Fruit fly (Drosophila melanogaster) whole organism, wandering third instar larva: ENCODE measurements around the gene Elys.

Experiments
- Abd-B ChIP-seq: fragments of >200 bp; optimal IDR thresholded peaks from 2 replicates; lab custom pipeline; 2017; ENCODE audit warnings: missing biosample characterization, missing genetic modification characterization
- CG32264 ChIP-seq: fragments of 200-800 bp; sonication (Bioruptor generic); optimal IDR thresholded peaks from 2 replicates; lab custom pipeline; 2016; ENCODE audit warnings: missing biosample characterization, missing genetic modification characterization
- CG9705 ChIP-seq: fragments of 200-800 bp; sonication (Bioruptor generic); optimal IDR thresholded peaks from 2 replicates; lab custom pipeline; 2018; ENCODE audit warnings: missing biosample characterization, mild to moderate bottlenecking, missing genetic modification characterization
- CrebA ChIP-seq: fragments of 200-800 bp; sonication (Bioruptor generic); optimal IDR thresholded peaks from 2 replicates; lab custom pipeline; 2016; ENCODE audit warnings: missing biosample characterization, mild to moderate bottlenecking, missing genetic modification characterization, borderline replicate concordance
- Dfd ChIP-seq: fragments of >200 bp; optimal IDR thresholded peaks from 2 replicates; lab custom pipeline; 2017; ENCODE audit warnings: missing biosample characterization, missing genetic modification characterization
- Dif ChIP-seq: fragments of 200-275, 200-300 bp; sonication (Bioruptor generic); optimal IDR thresholded peaks from 2 replicates; lab custom pipeline; 2018; ENCODE audit warnings: missing biosample characterization, missing genetic modification characterization; ENCODE audit not compliant: partially characterized antibody
- GATAd ChIP-seq: sonication (Bioruptor generic); optimal IDR thresholded peaks from 2 replicates; lab custom pipeline; 2016; ENCODE audit warnings: missing biosample characterization, missing genetic modification characterization
- HLH106 ChIP-seq: fragments of 200-800 bp; optimal IDR thresholded peaks from 3 replicates; lab custom pipeline; 2019; ENCODE audit warnings: missing biosample characterization, mild to moderate bottlenecking, missing genetic modification characterization, moderate library complexity
- Hnf4 ChIP-seq: fragments of 200-800 bp; sonication (Bioruptor generic); optimal IDR thresholded peaks from 2 replicates; lab custom pipeline; 2016; ENCODE audit warnings: missing biosample characterization, mild to moderate bottlenecking, missing genetic modification characterization
- Hr78 ChIP-seq: fragments of >200 bp; optimal IDR thresholded peaks from 2 replicates; lab custom pipeline; 2017; ENCODE audit warnings: missing biosample characterization, missing genetic modification characterization
- Hr83 ChIP-seq: fragments of 200-300 bp; sonication (Bioruptor generic); optimal IDR thresholded peaks from 2 replicates; lab custom pipeline; 2016; ENCODE audit warnings: missing biosample characterization, mild to moderate bottlenecking, missing genetic modification characterization, moderate library complexity; ENCODE audit not compliant: poor library complexity, severe bottlenecking
- Jra ChIP-seq: sonication (Bioruptor generic); optimal IDR thresholded peaks from 2 replicates; lab custom pipeline; 2016; ENCODE audit warnings: missing biosample characterization, missing genetic modification characterization
- Mio ChIP-seq: sonication (Bioruptor generic); optimal IDR thresholded peaks from 2 replicates; lab custom pipeline; 2016; ENCODE audit warnings: missing biosample characterization, missing genetic modification characterization
- Myc ChIP-seq: fragments of >200 bp; optimal IDR thresholded peaks from 2 replicates; lab custom pipeline; 2017
- N ChIP-seq: fragments of >200 bp; optimal IDR thresholded peaks from 2 replicates; lab custom pipeline; 2018; ENCODE audit warnings: missing biosample characterization, missing external identifiers, missing genetic modification characterization
- OdsH ChIP-seq: fragments of 200-800 bp; sonication (Bioruptor generic); optimal IDR thresholded peaks from 2 replicates; lab custom pipeline; 2016; ENCODE audit warnings: missing biosample characterization, mild to moderate bottlenecking, missing genetic modification characterization
- Rel ChIP-seq, 2 experiments: fragments of 200-800 bp; sonication (Bioruptor generic) in 1 of 2; optimal IDR thresholded peaks; 2 replicates in 1 of 2; 3 replicates in 1 of 2; lab custom pipeline; 2016 to 2019; ENCODE audit warnings: mild to moderate bottlenecking in 2 of 2, missing biosample characterization in 2 of 2, missing genetic modification characterization in 2 of 2, moderate library complexity in 1 of 2
- Sp1 ChIP-seq: fragments of 200-800 bp; sonication (Bioruptor generic); optimal IDR thresholded peaks from 3 replicates; lab custom pipeline; 2019; ENCODE audit warnings: missing biosample characterization, mild to moderate bottlenecking, missing genetic modification characterization, moderate library complexity
- Vsx2 ChIP-seq: fragments of 200-300, 225-300 bp; sonication (Bioruptor generic); optimal IDR thresholded peaks from 2 replicates; lab custom pipeline; 2018; ENCODE audit warnings: missing biosample characterization, missing genetic modification characterization; ENCODE audit not compliant: partially characterized antibody
- br ChIP-seq: fragments of 200-800 bp; sonication (Bioruptor generic); optimal IDR thresholded peaks from 2 replicates; lab custom pipeline; 2016; ENCODE audit warnings: missing biosample characterization, missing genetic modification characterization
- brk ChIP-seq: fragments of 200-800 bp; sonication (Bioruptor generic); optimal IDR thresholded peaks from 2 replicates; lab custom pipeline; 2016; ENCODE audit warnings: missing biosample characterization, mild to moderate bottlenecking, missing genetic modification characterization
- dl ChIP-seq, 2 experiments: fragments of 175-275, 200-275 bp in 1 of 2; fragments of 200-275 bp in 1 of 2; sonication (Bioruptor generic); optimal IDR thresholded peaks; lab custom pipeline; 2018; ENCODE audit warnings: mild to moderate bottlenecking in 2 of 2, missing biosample characterization in 2 of 2, missing genetic modification characterization in 2 of 2, moderate library complexity in 2 of 2; ENCODE audit not compliant: partially characterized antibody in 2 of 2, insufficient read depth in 1 of 2
- dmrt93B ChIP-seq: fragments of 200-800 bp; sonication (Bioruptor generic); optimal IDR thresholded peaks from 2 replicates; lab custom pipeline; 2018; ENCODE audit warnings: missing biosample characterization, mild to moderate bottlenecking, missing genetic modification characterization
- dsf ChIP-seq: sonication (Bioruptor generic); optimal IDR thresholded peaks from 2 replicates; lab custom pipeline; 2016; ENCODE audit warnings: missing biosample characterization, missing genetic modification characterization, borderline replicate concordance
- ey ChIP-seq: fragments of 200-800 bp; sonication (Bioruptor generic); optimal IDR thresholded peaks from 2 replicates; lab custom pipeline; 2016; ENCODE audit warnings: missing biosample characterization, missing genetic modification characterization
- foxo ChIP-seq, 2 experiments: fragments of 200-800 bp; sonication (Bioruptor generic); optimal IDR thresholded peaks; 2 replicates in 1 of 2; 3 replicates in 1 of 2; lab custom pipeline; 2016 to 2017; ENCODE audit warnings: missing biosample characterization in 2 of 2, missing genetic modification characterization in 2 of 2
- fru ChIP-seq: fragments of 200-800 bp; sonication (Bioruptor generic); optimal IDR thresholded peaks from 3 replicates; lab custom pipeline; 2016; ENCODE audit warnings: missing biosample characterization, mild to moderate bottlenecking, missing genetic modification characterization
- h ChIP-seq: fragments of 200-800 bp; sonication (Bioruptor generic); optimal IDR thresholded peaks from 3 replicates; lab custom pipeline; 2016; ENCODE audit warnings: missing biosample characterization, mild to moderate bottlenecking, missing genetic modification characterization
- jim ChIP-seq: fragments of 175-275, 200-325 bp; sonication (Bioruptor generic); optimal IDR thresholded peaks from 2 replicates; lab custom pipeline; 2016; ENCODE audit warnings: missing biosample characterization, mild to moderate bottlenecking, missing genetic modification characterization
- lola ChIP-seq: fragments of >200 bp; optimal IDR thresholded peaks from 2 replicates; lab custom pipeline; 2017; ENCODE audit warnings: missing biosample characterization, missing genetic modification characterization
- pan ChIP-seq: fragments of >200 bp; optimal IDR thresholded peaks from 2 replicates; lab custom pipeline; 2017
- psq ChIP-seq: fragments of 200-800 bp; sonication (Bioruptor generic); optimal IDR thresholded peaks from 3 replicates; lab custom pipeline; 2017; ENCODE audit warnings: missing biosample characterization, mild to moderate bottlenecking, missing genetic modification characterization, moderate library complexity
- rgr ChIP-seq: fragments of 200-800 bp; sonication (Bioruptor generic); optimal IDR thresholded peaks from 3 replicates; lab custom pipeline; 2016; ENCODE audit warnings: missing biosample characterization, mild to moderate bottlenecking, missing genetic modification characterization
- sage ChIP-seq: fragments of 200-800 bp; sonication (Bioruptor generic); optimal IDR thresholded peaks from 2 replicates; lab custom pipeline; 2016; ENCODE audit warnings: missing biosample characterization, mild to moderate bottlenecking, missing genetic modification characterization
- sv ChIP-seq: fragments of 200-800 bp; sonication (Bioruptor generic); optimal IDR thresholded peaks from 3 replicates; lab custom pipeline; 2016; ENCODE audit warnings: missing biosample characterization, missing genetic modification characterization
- tai ChIP-seq: sonication (Bioruptor generic); optimal IDR thresholded peaks from 2 replicates; lab custom pipeline; 2016; ENCODE audit warnings: missing biosample characterization, missing genetic modification characterization
- usp ChIP-seq: fragments of >200 bp; optimal IDR thresholded peaks from 2 replicates; lab custom pipeline; 2017; ENCODE audit warnings: missing biosample characterization, missing genetic modification characterization
- woc ChIP-seq: sonication (Bioruptor generic); optimal IDR thresholded peaks from 2 replicates; lab custom pipeline; 2016; ENCODE audit warnings: missing biosample characterization, mild to moderate bottlenecking, missing genetic modification characterization

Gene Elys

DNA sequence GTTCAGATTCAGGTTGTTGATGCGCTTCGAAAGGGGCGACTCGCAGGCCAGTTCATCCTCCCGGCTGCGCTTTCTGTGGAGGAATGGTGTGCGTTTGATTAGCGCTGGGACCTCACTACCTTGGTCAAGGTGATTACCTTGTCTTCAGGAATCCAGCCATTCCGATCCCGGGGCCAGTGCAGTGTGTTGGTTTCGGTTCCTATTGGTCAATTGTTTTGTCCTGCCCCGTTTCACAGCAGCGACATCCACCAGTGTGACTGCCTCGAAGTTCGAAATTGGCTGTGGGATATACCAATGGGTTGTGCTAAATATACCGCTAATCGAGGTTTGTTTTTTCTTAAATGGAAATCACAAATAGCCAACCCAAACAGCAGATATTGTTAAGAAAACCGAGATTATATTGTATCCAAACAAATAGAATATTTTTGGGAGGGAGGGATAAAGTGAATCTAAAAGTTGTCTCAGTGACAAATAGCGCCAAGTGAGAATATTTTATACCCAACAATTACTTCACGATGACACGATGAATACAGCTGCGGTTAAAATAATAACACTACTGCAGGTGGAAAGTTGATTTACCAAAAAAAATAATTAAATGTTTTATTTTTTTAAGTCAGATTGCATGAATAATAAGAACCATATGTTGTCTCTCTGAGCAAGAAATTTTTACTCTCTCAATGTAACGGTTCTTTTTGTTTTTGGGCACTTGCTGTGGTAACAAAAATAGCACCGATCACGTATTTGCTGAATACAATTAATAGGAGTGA is 42.9 kb downstream of the Elys start, which contains the start of gene CG14229:
CG14229 (minus strand) TSS at position 459 of the 767 bp plus-strand sequence.
- TF ChIP-seq sage (GFP tag; lab: Kevin White, UChicago) (no peak), dsf (GFP tag; lab: Kevin White, UChicago) (no peak), Sp1 (no peak), ey (peak; percentile 8), Myc (lab: Kevin White, UChicago) (no peak), brk (GFP tag; lab: Kevin White, UChicago) (no peak), Hnf4 (GFP tag; lab: Kevin White, UChicago) (peak; percentile 41), usp (GFP tag; lab: Kevin White, UChicago) (no peak), CG9705 (GFP tag; lab: Kevin White, UChicago) (no peak), dmrt93B (GFP tag; lab: Kevin White, UChicago) (no peak), foxo (GFP tag; optimal IDR thresholded peaks at IDR 0.05; lab: Kevin White, UChicago) (peak in 1 of 2 experiments; percentile 28), Rel (GFP tag; optimal IDR thresholded peaks at IDR 0.05; lab: Kevin White, UChicago) (no peak), Rel (tag; optimal IDR thresholded peaks at IDR 0.05; lab: Kevin White, UChicago) (peak; percentile 36), jim (GFP tag; lab: Kevin White, UChicago) (no peak), Dfd (GFP tag; lab: Kevin White, UChicago) (no peak), CrebA (GFP tag; lab: Kevin White, UChicago) (no peak), pan (lab: Kevin White, UChicago) (no peak), woc (GFP tag; lab: Kevin White, UChicago) (peak; percentile 20), HLH106 (no peak), OdsH (no peak), Mio (no peak), psq (GFP tag; lab: Kevin White, UChicago) (no peak), GATAd (GFP tag; lab: Kevin White, UChicago) (no peak), sv (no peak), N (no peak), CG32264 (GFP tag; lab: Kevin White, UChicago) (no peak), Jra (GFP tag; lab: Kevin White, UChicago) (no peak), br (GFP tag; lab: Kevin White, UChicago) (no peak), Dif (no peak), tai (GFP tag; lab: Kevin White, UChicago) (no peak), h (GFP tag; lab: Kevin White, UChicago) (peak; percentile 30), Abd-B (GFP tag; lab: Kevin White, UChicago) (no peak), Hr78 (GFP tag; lab: Kevin White, UChicago) (no peak), fru (GFP tag; lab: Kevin White, UChicago) (peak; percentile 8), lola (GFP tag; lab: Kevin White, UChicago) (no peak)

DNA sequence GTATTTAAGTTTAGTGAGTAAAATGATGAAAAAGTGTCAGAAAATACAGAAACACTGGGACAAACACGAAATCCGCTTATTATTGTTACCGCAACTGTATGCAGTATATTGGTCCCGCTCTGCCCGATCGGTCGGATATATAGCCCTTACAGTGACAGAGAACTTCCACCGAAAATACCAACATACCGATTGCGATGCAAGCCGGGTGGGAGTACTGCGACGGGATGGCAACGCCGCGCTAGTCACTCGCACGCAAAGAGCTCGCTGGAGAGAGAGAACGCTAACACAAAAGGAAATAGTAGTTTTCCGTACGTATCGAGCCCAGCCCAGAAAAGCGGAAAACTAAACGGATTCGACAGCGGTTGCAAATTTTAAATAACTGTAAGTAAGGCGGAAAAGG is 44.7 kb downstream of the Elys start, which contains the start of gene Cdc42:
Cdc42 (plus strand) TSS at position 247 of the 400 bp plus-strand sequence.
- no peak for TF ChIP-seq Rel (GFP tag; optimal IDR thresholded peaks at IDR 0.05; lab: Kevin White, UChicago)
- no peak for TF ChIP-seq Rel (tag; optimal IDR thresholded peaks at IDR 0.05; lab: Kevin White, UChicago)
- peak; percentile 12 for TF ChIP-seq Hr83 (GFP tag; lab: Kevin White, UChicago)

DNA sequence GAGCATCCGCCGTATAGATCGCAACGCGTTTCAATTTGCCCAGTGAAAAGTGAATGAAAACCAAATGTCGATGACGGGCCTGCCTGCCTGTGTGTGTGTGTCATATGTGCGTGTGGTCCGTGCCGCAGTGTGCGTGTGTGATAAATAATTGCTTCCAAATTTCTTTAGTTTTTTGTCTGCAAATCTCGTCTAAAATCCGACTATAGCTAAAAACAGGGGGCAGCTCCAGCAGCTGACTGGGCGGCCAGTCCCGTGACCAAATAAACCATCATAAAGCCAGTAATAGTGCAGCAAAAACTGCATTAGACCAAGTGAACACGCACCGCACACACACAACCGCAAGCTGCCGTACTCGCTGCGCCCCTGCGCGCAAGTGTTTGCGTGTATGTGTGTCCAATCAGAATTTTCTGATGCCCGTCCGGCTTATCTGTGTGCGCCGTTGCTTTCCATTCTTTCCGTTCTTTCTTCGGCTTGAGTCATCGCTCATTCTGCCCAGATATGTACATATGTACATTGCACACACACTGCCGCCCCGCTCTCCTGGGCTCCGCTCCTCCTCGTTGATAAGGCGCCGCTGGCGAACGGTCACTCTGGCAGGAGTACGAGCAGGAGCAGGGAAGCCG is 45.3 kb downstream of the Elys start:
- no peak for TF ChIP-seq Hr78 (GFP tag; lab: Kevin White, UChicago)
- peak; percentile 48 for TF ChIP-seq CG9705 (GFP tag; lab: Kevin White, UChicago)
- no peak for TF ChIP-seq tai (GFP tag; lab: Kevin White, UChicago)
- TF ChIP-seq h (GFP tag; lab: Kevin White, UChicago), result peak; percentile 38
- TF ChIP-seq OdsH, result peak; percentile 19
- no peak for TF ChIP-seq Myc (lab: Kevin White, UChicago)
- TF ChIP-seq Jra (GFP tag; lab: Kevin White, UChicago), result peak; percentile 41
- TF ChIP-seq Dif, result peak; percentile 16
- no peak for TF ChIP-seq Dfd (GFP tag; lab: Kevin White, UChicago)
- TF ChIP-seq dl (GFP tag; optimal IDR thresholded peaks at IDR 0.05; lab: Kevin White, UChicago; ENCODE audit: insufficient read depth in 1 of 2, partially characterized antibody in 2 of 2), result no peak
- no peak for TF ChIP-seq GATAd (GFP tag; lab: Kevin White, UChicago)
- TF ChIP-seq brk (GFP tag; lab: Kevin White, UChicago), result no peak
- peak; percentile 50 for TF ChIP-seq Abd-B (GFP tag; lab: Kevin White, UChicago)
- TF ChIP-seq CrebA (GFP tag; lab: Kevin White, UChicago), result no peak
- TF ChIP-seq dsf (GFP tag; lab: Kevin White, UChicago), result no peak
- no peak for TF ChIP-seq woc (GFP tag; lab: Kevin White, UChicago)
- TF ChIP-seq fru (GFP tag; lab: Kevin White, UChicago), result no peak
- TF ChIP-seq usp (GFP tag; lab: Kevin White, UChicago), result no peak
- TF ChIP-seq HLH106, result peak; percentile 20
- no peak for TF ChIP-seq CG32264 (GFP tag; lab: Kevin White, UChicago)
- no peak for TF ChIP-seq sage (GFP tag; lab: Kevin White, UChicago)
- TF ChIP-seq ey, result no peak
- no peak for TF ChIP-seq dmrt93B (GFP tag; lab: Kevin White, UChicago)
- TF ChIP-seq pan (lab: Kevin White, UChicago), result no peak
- TF ChIP-seq Vsx2, result no peak
- peak; percentile 30 for TF ChIP-seq rgr (GFP tag; lab: Kevin White, UChicago)
- peak; percentile 12 for TF ChIP-seq Sp1
- no peak for TF ChIP-seq Rel (GFP tag; optimal IDR thresholded peaks at IDR 0.05; lab: Kevin White, UChicago)
- TF ChIP-seq Rel (tag; optimal IDR thresholded peaks at IDR 0.05; lab: Kevin White, UChicago), result peak; percentile 9
- no peak for TF ChIP-seq Mio
- TF ChIP-seq Hnf4 (GFP tag; lab: Kevin White, UChicago), result no peak
- TF ChIP-seq sv, result no peak
- peak; percentile 62 for TF ChIP-seq Hr83 (GFP tag; lab: Kevin White, UChicago)
